Worm (Caenorhabditis elegans) whole organism, young adult: ENCODE measurements around the gene sfxn-5.
A peak's percentile ranks its signal among the peaks of the same experiment; 100 is the strongest.

Experiments used
- B0336.3 ChIP-seq: fragments of 200-800 bp; sonication (Bioruptor generic); IDR thresholded peaks from 2 replicates; pipeline ENCODE4 v1.3.6; 2022; ENCODE audit warnings: missing genetic modification characterization, missing compliant biosample characterization
- C06A6.2 ChIP-seq: fragments of 200-800 bp; sonication (Bioruptor generic); conservative IDR thresholded peaks from 2 replicates; pipeline ENCODE4 v1.3.6; 2022; ENCODE audit warnings: missing genetic modification characterization, missing compliant biosample characterization
- C17E4.6 ChIP-seq: fragments of 200-800 bp; sonication (Bioruptor generic); IDR thresholded peaks from 2 replicates; pipeline ENCODE4 v1.3.6; 2022; ENCODE audit warnings: missing genetic modification reagents, missing genetic modification characterization, missing compliant biosample characterization
- F39B2.1 ChIP-seq: fragments of 200-800 bp; sonication (Bioruptor generic); IDR thresholded peaks from 2 replicates; pipeline ENCODE4 v1.3.6; 2022; ENCODE audit warnings: missing genetic modification reagents, missing genetic modification characterization, missing compliant biosample characterization
- F55B11.4 ChIP-seq: sonication (generic microtip); optimal IDR thresholded peaks from 2 replicates; lab custom pipeline; 2016; ENCODE audit warnings: missing compliant biosample characterization, missing genetic modification characterization, borderline replicate concordance; ENCODE audit not compliant: insufficient read depth
- K12H6.12 ChIP-seq: fragments of 200-800 bp; sonication (Bioruptor generic); optimal IDR thresholded peaks from 2 replicates; lab custom pipeline; 2018; ENCODE audit warnings: mild to moderate bottlenecking, missing genetic modification characterization, missing compliant biosample characterization
- T26A5.8 ChIP-seq: sonication (generic microtip); optimal IDR thresholded peaks from 2 replicates; lab custom pipeline; 2016; ENCODE audit warnings: missing genetic modification characterization, missing compliant biosample characterization
- Y95B8A.8 ChIP-seq: fragments of 200-800 bp; sonication (Bioruptor generic); IDR thresholded peaks from 2 replicates; pipeline ENCODE4 v1.3.6; 2022; ENCODE audit warnings: missing genetic modification reagents, missing genetic modification characterization, missing compliant biosample characterization
- ZK185.1 ChIP-seq: sonication (generic microtip); optimal IDR thresholded peaks from 2 replicates; lab custom pipeline; 2016; ENCODE audit warnings: mild to moderate bottlenecking, missing genetic modification characterization, missing compliant biosample characterization; ENCODE audit not compliant: poor library complexity, severe bottlenecking
- akir-1 ChIP-seq: fragments of 200-800 bp; sonication (Bioruptor generic); optimal IDR thresholded peaks from 2 replicates; lab custom pipeline; 2018; ENCODE audit warnings: mild to moderate bottlenecking, missing genetic modification characterization, moderate library complexity, missing compliant biosample characterization
- atf-7 ChIP-seq: sonication (generic microtip); optimal IDR thresholded peaks from 2 replicates; lab custom pipeline; 2017; ENCODE audit warnings: mild to moderate bottlenecking, missing genetic modification characterization, missing compliant biosample characterization
- athp-1 ChIP-seq: sonication (generic microtip); optimal IDR thresholded peaks from 2 replicates; lab custom pipeline; 2017; ENCODE audit warnings: mild to moderate bottlenecking, missing genetic modification characterization, missing compliant biosample characterization
- attf-3 ChIP-seq: fragments of 200-800 bp; sonication (Bioruptor generic); conservative IDR thresholded peaks from 2 replicates; pipeline ENCODE4 v1.3.6; 2022; ENCODE audit warnings: missing genetic modification reagents, missing genetic modification characterization, missing compliant biosample characterization
- attf-5 ChIP-seq: fragments of 200-800 bp; sonication (Bioruptor generic); optimal IDR thresholded peaks from 2 replicates; lab custom pipeline; 2018; ENCODE audit warnings: mild to moderate bottlenecking, missing genetic modification characterization, missing compliant biosample characterization
- bed-1 ChIP-seq: fragments of 200-800 bp; sonication (Bioruptor generic); IDR thresholded peaks from 2 replicates; pipeline ENCODE4 v1.3.6; 2022; ENCODE audit warnings: missing genetic modification reagents, missing genetic modification characterization, missing compliant biosample characterization
- bed-2 ChIP-seq: fragments of 200-800 bp; sonication (Bioruptor generic); IDR thresholded peaks from 2 replicates; pipeline ENCODE4 v1.3.6; 2022; ENCODE audit warnings: missing genetic modification reagents, missing genetic modification characterization, missing compliant biosample characterization
- cebp-1 ChIP-seq, 2 experiments: fragments of 200-800 bp in 1 of 2; sonication (Bioruptor generic) in 1 of 2; sonication (generic microtip) in 1 of 2; IDR thresholded peaks in 1 of 2; optimal IDR thresholded peaks in 1 of 2; 2 replicates each; pipeline versions ENCODE4 v1.3.6 to Lab custom; 2017 to 2022; ENCODE audit warnings: missing compliant biosample characterization in 2 of 2, missing genetic modification characterization in 2 of 2, mild to moderate bottlenecking in 1 of 2, missing genetic modification reagents in 1 of 2, moderate library complexity in 1 of 2
- ceh-100 ChIP-seq: fragments of 200-800 bp; sonication (Bioruptor generic); IDR thresholded peaks from 2 replicates; pipeline ENCODE4 v1.3.6; 2022; ENCODE audit warnings: missing genetic modification reagents, missing genetic modification characterization, missing compliant biosample characterization
- ceh-27 ChIP-seq: fragments of 200-800 bp; sonication (Bioruptor generic); optimal IDR thresholded peaks from 2 replicates; lab custom pipeline; 2018; ENCODE audit warnings: mild to moderate bottlenecking, missing genetic modification characterization, moderate library complexity, missing compliant biosample characterization
- ceh-40 ChIP-seq: fragments of 200-800 bp; sonication (Bioruptor generic); IDR thresholded peaks from 2 replicates; pipeline ENCODE4 v1.3.6; 2022; ENCODE audit warnings: missing genetic modification characterization, missing compliant biosample characterization
- ceh-79 ChIP-seq: sonication (generic microtip); optimal IDR thresholded peaks from 2 replicates; lab custom pipeline; 2017; ENCODE audit warnings: mild to moderate bottlenecking, missing genetic modification characterization, missing compliant biosample characterization
- ceh-91 ChIP-seq: fragments of 200-800 bp; sonication (Bioruptor generic); IDR thresholded peaks from 2 replicates; pipeline ENCODE4 v1.3.6; 2022; ENCODE audit warnings: missing genetic modification reagents, missing genetic modification characterization, missing compliant biosample characterization
- die-1 ChIP-seq: sonication (generic microtip); optimal IDR thresholded peaks from 2 replicates; lab custom pipeline; 2016; ENCODE audit warnings: missing genotype, mild to moderate bottlenecking, missing genetic modification characterization, missing compliant biosample characterization
- dpff-1 ChIP-seq: sonication (generic microtip); optimal IDR thresholded peaks from 2 replicates; lab custom pipeline; 2017; ENCODE audit warnings: mild to moderate bottlenecking, missing genetic modification characterization, missing compliant biosample characterization
- efl-1 ChIP-seq: fragments of 150-350 bp; optimal IDR thresholded peaks from 2 replicates; lab custom pipeline; 2014; ENCODE audit warnings: missing biosample characterization, missing genetic modification reagents, missing genetic modification characterization
- egl-44 ChIP-seq: fragments of 200-800 bp; sonication (Bioruptor generic); IDR thresholded peaks from 2 replicates; pipeline ENCODE4 v1.3.6; 2022; ENCODE audit warnings: missing genetic modification reagents, missing genetic modification characterization, missing compliant biosample characterization
- fkh-3 ChIP-seq: sonication (generic microtip); optimal IDR thresholded peaks from 2 replicates; lab custom pipeline; 2016; ENCODE audit warnings: mild to moderate bottlenecking, missing genetic modification characterization, missing compliant biosample characterization
- hlh-12 ChIP-seq: sonication (generic microtip); optimal IDR thresholded peaks from 2 replicates; lab custom pipeline; 2016; ENCODE audit warnings: missing genetic modification characterization, missing compliant biosample characterization
- hmg-1.2 ChIP-seq: fragments of 200-800 bp; sonication (Bioruptor generic); IDR thresholded peaks from 2 replicates; pipeline ENCODE4 v1.3.6; 2022; ENCODE audit warnings: missing genetic modification reagents, missing genetic modification characterization, missing compliant biosample characterization
- hmg-20 ChIP-seq: fragments of 200-800 bp; sonication (Bioruptor generic); IDR thresholded peaks from 2 replicates; pipeline ENCODE4 v1.3.6; 2022; ENCODE audit warnings: missing genetic modification reagents, missing genetic modification characterization, missing compliant biosample characterization
- hrde-1 ChIP-seq: sonication (generic microtip); optimal IDR thresholded peaks from 2 replicates; lab custom pipeline; 2016; ENCODE audit warnings: missing genetic modification characterization, mild to moderate bottlenecking, missing compliant biosample characterization, moderate library complexity, missing genotype, missing genetic modification reagents, borderline replicate concordance
- let-526 ChIP-seq: fragments of 200-800 bp; sonication (Bioruptor generic); IDR thresholded peaks from 2 replicates; pipeline ENCODE4 v1.3.6; 2022; ENCODE audit warnings: missing genetic modification reagents, missing genetic modification characterization, missing compliant biosample characterization
- let-607 ChIP-seq, 2 experiments: fragments of 200-800 bp in 1 of 2; sonication (Bioruptor generic) in 1 of 2; sonication (generic microtip) in 1 of 2; optimal IDR thresholded peaks; 2 replicates each; lab custom pipeline; 2016 to 2018; ENCODE audit warnings: mild to moderate bottlenecking in 2 of 2, missing compliant biosample characterization in 2 of 2, missing genetic modification characterization in 2 of 2, moderate library complexity in 2 of 2, missing genotype in 1 of 2
- lir-1 ChIP-seq: fragments of 200-800 bp; sonication (Bioruptor generic); conservative IDR thresholded peaks from 2 replicates; pipeline ENCODE4 v1.3.6; 2022; ENCODE audit warnings: missing genetic modification reagents, missing genetic modification characterization, missing compliant biosample characterization
- madf-3 ChIP-seq: fragments of 200-800 bp; sonication (Bioruptor generic); IDR thresholded peaks from 2 replicates; pipeline ENCODE4 v1.3.6; 2022; ENCODE audit warnings: missing genetic modification reagents, missing genetic modification characterization, missing compliant biosample characterization
- madf-6 ChIP-seq: fragments of 200-800 bp; sonication (Bioruptor generic); IDR thresholded peaks from 2 replicates; pipeline ENCODE4 v1.3.6; 2022; ENCODE audit warnings: missing genetic modification reagents, missing genetic modification characterization, missing compliant biosample characterization
- madf-8 ChIP-seq: fragments of 200-800 bp; sonication (Bioruptor generic); conservative IDR thresholded peaks from 2 replicates; pipeline ENCODE4 v1.3.6; 2022; ENCODE audit warnings: missing genetic modification reagents, missing genetic modification characterization, missing compliant biosample characterization
- mel-28 ChIP-seq: sonication (generic microtip); optimal IDR thresholded peaks from 2 replicates; lab custom pipeline; 2016; ENCODE audit warnings: borderline replicate concordance, mild to moderate bottlenecking, missing genetic modification characterization, missing compliant biosample characterization
- nfya-1 ChIP-seq: sonication (generic microtip); optimal IDR thresholded peaks from 2 replicates; lab custom pipeline; 2017; ENCODE audit warnings: antibody characterized with exemption, missing compliant biosample characterization, missing genetic modification characterization, borderline replicate concordance; ENCODE audit not compliant: insufficient read depth
- nhr-120 ChIP-seq: fragments of 200-800 bp; sonication (Bioruptor generic); IDR thresholded peaks from 2 replicates; pipeline ENCODE4 v1.3.6; 2022; ENCODE audit warnings: missing genetic modification characterization, missing compliant biosample characterization
- rpc-1 ChIP-seq, 2 experiments: fragments of 150-350 bp in 1 of 2; sonication (generic microtip) in 1 of 2; optimal IDR thresholded peaks; 2 replicates each; lab custom pipeline; 2014 to 2018; ENCODE audit warnings: missing biosample characterization in 1 of 2, missing genetic modification characterization in 1 of 2, missing genetic modification reagents in 1 of 2, missing genotype in 1 of 2
- snpc-1.1 ChIP-seq: sonication (generic microtip); optimal IDR thresholded peaks from 2 replicates; lab custom pipeline; 2017; ENCODE audit warnings: missing genetic modification characterization, mild to moderate bottlenecking, missing compliant biosample characterization, antibody characterized with exemption, moderate library complexity, missing genotype, missing genetic modification reagents; ENCODE audit not compliant: insufficient read depth
- somi-1 ChIP-seq: fragments of 200-800 bp; sonication (Bioruptor generic); optimal IDR thresholded peaks from 2 replicates; lab custom pipeline; 2018; ENCODE audit warnings: mild to moderate bottlenecking, missing genetic modification characterization, missing compliant biosample characterization
- tbp1 ChIP-seq: fragments of 200-800 bp; sonication (Bioruptor generic); optimal IDR thresholded peaks from 2 replicates; lab custom pipeline; 2018; ENCODE audit warnings: mild to moderate bottlenecking, missing genetic modification characterization, missing compliant biosample characterization
- unc-130 ChIP-seq: sonication (generic microtip); optimal IDR thresholded peaks from 2 replicates; lab custom pipeline; 2016; ENCODE audit warnings: missing genetic modification reagents, missing genetic modification characterization, missing compliant biosample characterization
- zfh-2 ChIP-seq: fragments of 200-800 bp; sonication (Bioruptor generic); conservative IDR thresholded peaks from 2 replicates; pipeline ENCODE4 v1.3.6; 2022; ENCODE audit warnings: missing genetic modification reagents, missing genetic modification characterization, missing compliant biosample characterization
- ztf-28 ChIP-seq: fragments of 200-800 bp; sonication (Bioruptor generic); IDR thresholded peaks from 2 replicates; pipeline ENCODE4 v1.3.6; 2022; ENCODE audit warnings: missing genetic modification reagents, missing genetic modification characterization, missing compliant biosample characterization

Gene sfxn-5

DNA sequence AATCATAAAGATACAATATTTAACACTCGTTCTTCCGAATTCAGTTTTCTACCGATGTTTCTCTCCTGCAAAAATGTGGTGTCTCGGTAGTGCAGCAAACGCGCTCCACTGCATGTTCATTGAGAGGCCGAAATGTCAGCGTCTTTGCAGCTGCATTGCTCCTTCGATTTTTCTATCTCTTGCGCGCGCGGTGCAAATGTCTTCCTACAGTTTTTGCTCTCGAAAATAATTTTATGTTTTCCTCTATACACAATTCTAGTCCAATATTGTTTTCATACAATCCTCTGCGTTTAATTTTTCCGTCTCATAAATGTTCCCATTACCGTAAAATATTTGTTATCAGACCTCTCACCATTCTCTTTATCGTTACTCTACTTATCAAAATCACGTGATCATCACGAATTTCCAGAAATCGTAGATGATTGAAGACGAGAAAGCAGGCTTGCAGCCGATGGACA is 42.5 kb downstream of the sfxn-5 start, which contains the start of gene ufd-2 (continued):
- TF ChIP-seq ceh-27 (GFP tag; lab: Kevin White, UChicago) (no peak), let-607 (tag; optimal IDR thresholded peaks at IDR 0.05; lab: Kevin White, UChicago) (peak in 1 of 2 experiments; percentile 17), nfya-1 (tag; lab: Kevin White, UChicago) (no peak), ZK185.1 (tag; lab: Kevin White, UChicago) (peak; percentile 23), zfh-2 (GFP tag; lab: Robert Waterston, UW) (no peak), tbp1 (GFP tag; lab: Kevin White, UChicago) (no peak), nhr-120 (GFP tag; lab: Robert Waterston, UW) (no peak), somi-1 (GFP tag; lab: Kevin White, UChicago) (no peak), rpc-1 (optimal IDR thresholded peaks at IDR 0.05; lab: Kevin White, UChicago) (no peak), rpc-1 (tag; optimal IDR thresholded peaks at IDR 0.05; lab: Kevin White, UChicago) (no peak), ceh-40 (GFP tag; lab: Robert Waterston, UW) (no peak), snpc-1.1 (tag; lab: Kevin White, UChicago) (no peak), F39B2.1 (GFP tag; lab: Robert Waterston, UW) (no peak), egl-44 (no peak), K12H6.12 (tag; lab: Kevin White, UChicago) (peak; percentile 46), die-1 (tag; lab: Kevin White, UChicago) (no peak), let-526 (GFP tag; lab: Robert Waterston, UW) (no peak), akir-1 (GFP tag; lab: Kevin White, UChicago) (no peak), efl-1 (GFP tag; lab: Kevin White, UChicago) (peak; percentile 84), hmg-20 (GFP tag; lab: Robert Waterston, UW) (no peak), Y95B8A.8 (GFP tag; lab: Robert Waterston, UW) (no peak), madf-6 (GFP tag; lab: Robert Waterston, UW) (no peak), hmg-1.2 (peak; percentile 61; the same call in 1 of the 2 replicates), atf-7 (no peak), madf-8 (GFP tag; lab: Robert Waterston, UW) (peak; percentile 53; the same call in 1 of the 2 replicates), C06A6.2 (GFP tag; lab: Robert Waterston, UW) (no peak), B0336.3 (GFP tag; lab: Robert Waterston, UW) (no peak; the same call in 1 of the 2 replicates), ceh-91 (0 out of 2 replicates have a peak, but pooled peaks have one; percentile 62), bed-1 (GFP tag; lab: Robert Waterston, UW) (no peak), T26A5.8 (tag; lab: Kevin White, UChicago) (no peak), fkh-3 (tag; lab: Kevin White, UChicago) (no peak), ztf-28 (GFP tag; lab: Robert Waterston, UW) (no peak), ceh-79 (no peak), hrde-1 (no peak), attf-5 (peak; percentile 82), athp-1 (no peak), mel-28 (tag; lab: Kevin White, UChicago) (no peak), hlh-12 (tag; lab: Kevin White, UChicago) (no peak), ceh-100 (GFP tag; lab: Robert Waterston, UW) (peak; percentile 93), F55B11.4 (tag; lab: Kevin White, UChicago) (no peak), lir-1 (GFP tag; lab: Robert Waterston, UW) (no peak), C17E4.6 (GFP tag; lab: Robert Waterston, UW) (no peak), dpff-1 (tag; lab: Kevin White, UChicago) (no peak), bed-2 (GFP tag; lab: Robert Waterston, UW) (peak; percentile 73), attf-3 (GFP tag; lab: Robert Waterston, UW) (peak; percentile 59; the same call in 1 of the 2 replicates), cebp-1 (GFP tag; IDR thresholded peaks at IDR 0.05; lab: Robert Waterston, UW) (no peak), cebp-1 (tag; optimal IDR thresholded peaks at IDR 0.05; lab: Kevin White, UChicago) (no peak), unc-130 (GFP tag; lab: Kevin White, UChicago) (no peak), madf-3 (GFP tag; lab: Robert Waterston, UW) (no peak)
